Fruit fly (Drosophila melanogaster) whole organism, embryonic: Measurements from ENCODE around the gene CG6012.

ENCODE experiments used
- Bgb ChIP-seq: fragments of 200-800 bp; sonication (Bioruptor generic); IDR thresholded peaks from 2 replicates; pipeline ENCODE4 v1.3.6; 2022; ENCODE audit warnings: missing biosample characterization, missing genetic modification characterization; ENCODE audit not compliant: partially characterized antibody
- CG11695 ChIP-seq: fragments of 200-800 bp; sonication (Bioruptor generic); IDR thresholded peaks from 3 replicates; pipeline ENCODE4 v1.3.6; 2022; ENCODE audit warnings: missing biosample characterization, missing genetic modification characterization
- CG12299 ChIP-seq: fragments of 200-800 bp; sonication (Bioruptor generic); optimal IDR thresholded peaks from 2 replicates; lab custom pipeline; 2018; ENCODE audit warnings: missing biosample characterization, mild to moderate bottlenecking, missing genetic modification characterization
- CG1233 ChIP-seq: fragments of 200-800 bp; sonication (Bioruptor generic); optimal IDR thresholded peaks from 4 replicates; lab custom pipeline; 2018; ENCODE audit warnings: missing biosample characterization, mild to moderate bottlenecking, missing genetic modification characterization
- CG12391 ChIP-seq: fragments of 200-800 bp; sonication (Bioruptor generic); optimal IDR thresholded peaks from 3 replicates; lab custom pipeline; 2018; ENCODE audit warnings: missing biosample characterization, mild to moderate bottlenecking, missing genetic modification characterization, moderate library complexity
- CG13296 ChIP-seq: fragments of 200-800 bp; sonication (Bioruptor generic); optimal IDR thresholded peaks from 3 replicates; lab custom pipeline; 2018; ENCODE audit warnings: missing biosample characterization, mild to moderate bottlenecking, missing genetic modification characterization
- CG14860 ChIP-seq: fragments of 200-800 bp; sonication (Bioruptor generic); IDR thresholded peaks from 3 replicates; pipeline ENCODE4 v1.3.6; 2022; ENCODE audit warnings: missing biosample characterization, missing genetic modification characterization; ENCODE audit not compliant: partially characterized antibody
- CG15011 ChIP-seq: fragments of 200-800 bp; sonication (Bioruptor generic); optimal IDR thresholded peaks from 3 replicates; lab custom pipeline; 2018; ENCODE audit warnings: missing biosample characterization, mild to moderate bottlenecking, missing genetic modification characterization
- CG15601 ChIP-seq: fragments of 200-800 bp; sonication (Bioruptor generic); optimal IDR thresholded peaks from 3 replicates; lab custom pipeline; 2019; ENCODE audit warnings: missing biosample characterization, mild to moderate bottlenecking, missing genetic modification characterization, moderate library complexity
- CG1647 ChIP-seq: fragments of 200-800 bp; sonication (Bioruptor generic); optimal IDR thresholded peaks from 3 replicates; lab custom pipeline; 2016; ENCODE audit warnings: missing biosample characterization, missing genetic modification characterization
- CG30020 ChIP-seq: fragments of 200-800 bp; optimal IDR thresholded peaks from 2 replicates; lab custom pipeline; 2019; ENCODE audit warnings: missing biosample characterization, mild to moderate bottlenecking, missing genetic modification characterization, moderate library complexity
- CG30431 ChIP-seq: fragments of 200-800 bp; sonication (Bioruptor generic); optimal IDR thresholded peaks from 2 replicates; lab custom pipeline; 2017; ENCODE audit warnings: missing biosample characterization, missing genetic modification characterization
- CG3995 ChIP-seq: fragments of 200-800 bp; sonication (Bioruptor generic); optimal IDR thresholded peaks from 3 replicates; lab custom pipeline; 2016; ENCODE audit warnings: missing biosample characterization, missing genetic modification characterization
- CG4820 ChIP-seq: fragments of 200-800 bp; sonication (Bioruptor generic); optimal IDR thresholded peaks from 3 replicates; lab custom pipeline; 2016; ENCODE audit warnings: missing biosample characterization, missing genetic modification characterization
- CG4854 ChIP-seq: fragments of 200-800 bp; sonication (Bioruptor generic); optimal IDR thresholded peaks from 2 replicates; lab custom pipeline; 2016; ENCODE audit warnings: missing biosample characterization, missing genetic modification characterization, inconsistent platforms
- Dll ChIP-seq: fragments of 200-800 bp; sonication (Bioruptor generic); IDR thresholded peaks from 4 replicates; pipeline ENCODE4 v1.3.6; 2022; ENCODE audit warnings: missing biosample characterization, missing genetic modification characterization; ENCODE audit not compliant: partially characterized antibody
- Fer1 ChIP-seq: fragments of 200-800 bp; sonication (Bioruptor generic); optimal IDR thresholded peaks from 2 replicates; lab custom pipeline; 2017; ENCODE audit warnings: missing biosample characterization, mild to moderate bottlenecking, missing genetic modification characterization
- Gug ChIP-seq: fragments of 200-800 bp; sonication (Bioruptor generic); IDR thresholded peaks from 4 replicates; pipeline ENCODE4 v1.3.6; 2022; ENCODE audit warnings: missing biosample characterization, missing genetic modification characterization
- HmgD ChIP-seq: fragments of 200-800 bp; sonication (Bioruptor generic); optimal IDR thresholded peaks from 3 replicates; lab custom pipeline; 2016; ENCODE audit warnings: missing biosample characterization, missing genetic modification characterization
- Hr3 ChIP-seq: fragments of 200-800 bp; sonication (Bioruptor generic); optimal IDR thresholded peaks from 3 replicates; lab custom pipeline; 2016; ENCODE audit warnings: missing biosample characterization, missing genetic modification characterization
- Lim3 ChIP-seq: fragments of 200-800 bp; sonication (Bioruptor generic); IDR thresholded peaks from 2 replicates; pipeline ENCODE4 v1.3.6; 2022; ENCODE audit warnings: missing biosample characterization, missing genetic modification characterization
- MBD-R2 ChIP-seq: fragments of 200-800 bp; sonication (Bioruptor generic); IDR thresholded peaks from 2 replicates; pipeline ENCODE4 v1.3.6; 2022; ENCODE audit warnings: missing biosample characterization, missing genetic modification characterization
- Oli ChIP-seq: fragments of 200-800 bp; sonication (Bioruptor generic); optimal IDR thresholded peaks from 2 replicates; lab custom pipeline; 2018; ENCODE audit warnings: missing biosample characterization, mild to moderate bottlenecking, missing genetic modification characterization, moderate library complexity
- Side ChIP-seq: fragments of 200-800 bp; sonication (Bioruptor generic); optimal IDR thresholded peaks from 2 replicates; lab custom pipeline; 2016; ENCODE audit warnings: missing biosample characterization, missing genetic modification characterization
- bcd ChIP-seq: fragments of 200-800 bp; sonication (Bioruptor generic); optimal IDR thresholded peaks from 2 replicates; lab custom pipeline; 2017; ENCODE audit warnings: missing biosample characterization, mild to moderate bottlenecking, missing genetic modification characterization
- bigmax ChIP-seq: fragments of 200-800 bp; sonication (Bioruptor generic); optimal IDR thresholded peaks from 2 replicates; lab custom pipeline; 2018; ENCODE audit warnings: missing biosample characterization, mild to moderate bottlenecking, missing genetic modification characterization
- cas ChIP-seq: fragments of 200-800 bp; sonication (Bioruptor generic); IDR thresholded peaks from 2 replicates; pipeline ENCODE4 v1.3.6; 2022; ENCODE audit warnings: missing biosample characterization, missing genetic modification characterization
- da ChIP-seq: fragments of 200-800 bp; sonication (Bioruptor generic); optimal IDR thresholded peaks from 2 replicates; lab custom pipeline; 2016; ENCODE audit warnings: missing biosample characterization, missing genetic modification characterization
- dan ChIP-seq: fragments of 200-800 bp; sonication (Bioruptor generic); IDR thresholded peaks from 2 replicates; pipeline ENCODE4 v1.3.6; 2022; ENCODE audit warnings: missing biosample characterization, missing genetic modification characterization
- dati ChIP-seq: fragments of 200-800 bp; sonication (Bioruptor generic); IDR thresholded peaks from 2 replicates; pipeline ENCODE4 v1.3.6; 2022; ENCODE audit warnings: missing biosample characterization, missing genetic modification characterization
- eyg ChIP-seq: fragments of 200-800 bp; sonication (Bioruptor generic); optimal IDR thresholded peaks from 3 replicates; lab custom pipeline; 2016; ENCODE audit warnings: missing biosample characterization, missing genetic modification characterization
- gsb ChIP-seq: fragments of 200-800 bp; sonication (Bioruptor generic); IDR thresholded peaks from 2 replicates; pipeline ENCODE4 v1.3.6; 2022; ENCODE audit warnings: missing biosample characterization, missing genetic modification characterization
- inv ChIP-seq: fragments of 200-800 bp; sonication (Bioruptor generic); IDR thresholded peaks from 2 replicates; pipeline ENCODE4 v1.3.6; 2022; ENCODE audit warnings: missing biosample characterization, missing genetic modification characterization; ENCODE audit not compliant: partially characterized antibody
- kah ChIP-seq: fragments of 200-800 bp; sonication (Bioruptor generic); optimal IDR thresholded peaks from 2 replicates; lab custom pipeline; 2018; ENCODE audit warnings: missing biosample characterization, mild to moderate bottlenecking, missing genetic modification characterization
- lola ChIP-seq, 3 experiments: fragments of >200 bp in 2 of 3; fragments of 200-800 bp in 1 of 3; sonication (Bioruptor generic) in 1 of 3; optimal IDR thresholded peaks; 2 replicates each; lab custom pipeline; 2017 to 2019; ENCODE audit warnings: missing biosample characterization in 3 of 3, missing genetic modification characterization in 3 of 3, mild to moderate bottlenecking in 1 of 3, moderate library complexity in 1 of 3
- mld ChIP-seq: fragments of 200-800 bp; sonication (Bioruptor generic); IDR thresholded peaks from 3 replicates; pipeline ENCODE4 v1.3.6; 2022; ENCODE audit warnings: missing biosample characterization, missing genetic modification characterization; ENCODE audit not compliant: partially characterized antibody
- nerfin-2 ChIP-seq: fragments of 200-800 bp; sonication (Bioruptor generic); IDR thresholded peaks from 2 replicates; pipeline ENCODE4 v1.3.6; 2022; ENCODE audit warnings: missing biosample characterization, missing genetic modification characterization; ENCODE audit not compliant: partially characterized antibody
- peb ChIP-seq: fragments of 200-800 bp; sonication (Bioruptor generic); IDR thresholded peaks from 2 replicates; pipeline ENCODE4 v1.3.6; 2022; ENCODE audit warnings: missing biosample characterization, missing genetic modification characterization
- pfk ChIP-seq: fragments of 200-800 bp; sonication (Bioruptor generic); optimal IDR thresholded peaks from 2 replicates; lab custom pipeline; 2018; ENCODE audit warnings: missing biosample characterization, mild to moderate bottlenecking, missing genetic modification characterization, moderate library complexity
- pita ChIP-seq: fragments of 200-800 bp; sonication (Bioruptor generic); optimal IDR thresholded peaks from 2 replicates; lab custom pipeline; 2017; ENCODE audit warnings: missing biosample characterization, mild to moderate bottlenecking, missing genetic modification characterization
- sc ChIP-seq, 3 experiments: fragments of >200 bp in 2 of 3; fragments of 200-800 bp in 1 of 3; sonication (Bioruptor generic) in 1 of 3; optimal IDR thresholded peaks; 2 replicates in 2 of 3; 3 replicates in 1 of 3; lab custom pipeline; 2017; ENCODE audit warnings: mild to moderate bottlenecking in 1 of 3, missing biosample characterization in 1 of 3, missing genetic modification characterization in 1 of 3, missing genetic modification reagents in 1 of 3
- sd ChIP-seq: fragments of 200-800 bp; sonication (Bioruptor generic); optimal IDR thresholded peaks from 3 replicates; lab custom pipeline; 2018; ENCODE audit warnings: missing biosample characterization, mild to moderate bottlenecking, missing genetic modification characterization, moderate library complexity
- tna ChIP-seq: fragments of 200-800 bp; sonication (Bioruptor generic); IDR thresholded peaks from 2 replicates; pipeline ENCODE4 v1.3.6; 2022; ENCODE audit warnings: missing biosample characterization, missing genetic modification characterization; ENCODE audit not compliant: partially characterized antibody
- zen2 ChIP-seq: fragments of 200-800 bp; sonication (Bioruptor generic); IDR thresholded peaks from 3 replicates; pipeline ENCODE4 v1.3.6; 2022; ENCODE audit warnings: missing biosample characterization, missing genetic modification characterization; ENCODE audit not compliant: partially characterized antibody

CG6012 gene

DNA sequence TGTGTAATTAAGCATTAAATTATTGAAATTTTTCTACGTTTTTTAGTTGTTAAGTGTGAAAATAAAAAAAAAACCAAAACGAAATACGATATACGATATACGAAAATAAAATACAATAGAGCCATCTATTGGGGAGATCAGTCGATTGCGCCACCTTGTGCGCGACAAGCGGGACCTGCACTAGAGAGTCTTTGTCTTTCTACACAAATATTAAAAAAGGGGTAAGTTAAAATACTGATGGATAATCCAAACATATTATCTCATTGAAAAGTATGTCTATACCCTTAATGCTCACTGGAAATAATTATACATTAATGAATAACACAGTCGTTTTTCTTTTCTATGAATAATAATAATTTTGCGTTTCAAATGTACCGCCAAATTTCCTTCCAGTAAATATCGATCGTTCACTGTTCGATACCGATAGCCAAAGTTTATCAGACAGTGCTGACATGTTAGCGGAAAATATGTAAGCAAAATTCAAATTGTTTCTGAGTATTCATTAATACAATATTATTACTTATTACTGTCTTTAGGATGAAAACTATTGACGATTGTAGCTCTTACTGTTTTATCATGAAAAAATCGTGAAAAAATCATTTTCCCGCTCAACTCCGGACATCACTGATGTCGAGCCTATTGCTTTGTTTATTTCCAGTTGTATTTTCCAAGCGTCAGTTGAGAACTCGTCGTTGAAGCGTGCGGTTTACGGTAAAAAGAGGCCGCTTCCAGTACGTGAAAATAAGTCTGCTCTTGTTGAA lies 45.1 kb downstream of the CG6012 start, which contains the start of gene mdy (continued):
- no peak for TF ChIP-seq bigmax (GFP tag; lab: Kevin White, UChicago)
- peak; percentile 37 for TF ChIP-seq CG12299 (tag; lab: Kevin White, UChicago)
- TF ChIP-seq CG4854 (GFP tag; lab: Kevin White, UChicago), result no peak
- no peak for TF ChIP-seq sd (tag; lab: Kevin White, UChicago)
- peak; percentile 52; the same call in 1 of the 2 replicates for TF ChIP-seq cas (GFP tag; lab: Robert Waterston, UW)
- peak; percentile 44 for TF ChIP-seq CG15601 (tag; lab: Kevin White, UChicago)
- TF ChIP-seq CG12391 (tag; lab: Kevin White, UChicago), result peak; percentile 77
- no peak for TF ChIP-seq kah (GFP tag; lab: Kevin White, UChicago)
- TF ChIP-seq CG1647 (GFP tag; lab: Kevin White, UChicago), result peak; percentile 43
- peak; percentile 69 for TF ChIP-seq Dll (GFP tag; lab: Robert Waterston, UW)
- no peak for TF ChIP-seq HmgD
- TF ChIP-seq bcd (GFP tag; lab: Kevin White, UChicago), result peak; percentile 28
- TF ChIP-seq eyg (GFP tag; lab: Kevin White, UChicago), result no peak
- TF ChIP-seq CG3995, result no peak
- no peak for TF ChIP-seq CG13296 (GFP tag; lab: Kevin White, UChicago)
- TF ChIP-seq CG30431 (GFP tag; lab: Kevin White, UChicago), result peak; percentile 15
- peak; percentile 38; the same call in 1 of the 2 replicates for TF ChIP-seq inv (GFP tag; lab: Robert Waterston, UW)
- peak; percentile 1 for TF ChIP-seq pita
- TF ChIP-seq CG1233 (GFP tag; lab: Kevin White, UChicago), result peak; percentile 2
- TF ChIP-seq CG4820 (GFP tag; lab: Kevin White, UChicago), result peak; percentile 43
- peak; percentile 5 for TF ChIP-seq Side (GFP tag; lab: Kevin White, UChicago)
- TF ChIP-seq pfk (GFP tag; lab: Kevin White, UChicago), result no peak
- no peak for TF ChIP-seq dan (GFP tag; lab: Robert Waterston, UW)
- TF ChIP-seq lola (GFP tag; optimal IDR thresholded peaks at IDR 0.05; lab: Kevin White, UChicago), result peak in 1 of 3 experiments; percentile 62
- TF ChIP-seq Oli (tag; lab: Kevin White, UChicago), result peak; percentile 60
- no peak for TF ChIP-seq peb (GFP tag; lab: Robert Waterston, UW)
- TF ChIP-seq tna (GFP tag; lab: Robert Waterston, UW), result no peak
- peak; percentile 42 for TF ChIP-seq Hr3 (GFP tag; lab: Kevin White, UChicago)
- TF ChIP-seq zen2 (GFP tag; lab: Robert Waterston, UW), result no peak
- no peak for TF ChIP-seq Fer1
- peak; percentile 35; the same call in 1 of the 2 replicates for TF ChIP-seq gsb (GFP tag; lab: Robert Waterston, UW)
- TF ChIP-seq dati (GFP tag; lab: Robert Waterston, UW), result peak; percentile 45; the same call in 1 of the 2 replicates
- TF ChIP-seq Gug (GFP tag; lab: Robert Waterston, UW), result peak; percentile 51; the same call in 2 of the 4 replicates
- no peak for TF ChIP-seq Lim3
- 0 out of 3 replicates have a peak, but pooled peaks have one; percentile 25 for TF ChIP-seq mld
- no peak for TF ChIP-seq CG30020 (tag; lab: Kevin White, UChicago)
- no peak; the same call in 1 of the 2 replicates for TF ChIP-seq MBD-R2 (GFP tag; lab: Robert Waterston, UW)
- TF ChIP-seq CG14860, result peak; percentile 52; the same call in 1 of the 3 replicates
- no peak for TF ChIP-seq da (GFP tag; lab: Kevin White, UChicago)
- TF ChIP-seq CG11695 (GFP tag; lab: Robert Waterston, UW), result peak; percentile 48; the same call in 2 of the 3 replicates
- peak; percentile 44; the same call in 1 of the 2 replicates for TF ChIP-seq nerfin-2 (GFP tag; lab: Robert Waterston, UW)
- TF ChIP-seq Bgb (GFP tag; lab: Robert Waterston, UW), result peak; percentile 21; the same call in 1 of the 2 replicates
- TF ChIP-seq sc (optimal IDR thresholded peaks at IDR 0.05; lab: Kevin White, UChicago), result no peak
- no peak for TF ChIP-seq sc (GFP tag; optimal IDR thresholded peaks at IDR 0.05; lab: Kevin White, UChicago)
- TF ChIP-seq CG15011, result no peak
